Worm (Caenorhabditis elegans): ENCODE measurements around the gene sta-2.

sta-2 gene

DNA sequence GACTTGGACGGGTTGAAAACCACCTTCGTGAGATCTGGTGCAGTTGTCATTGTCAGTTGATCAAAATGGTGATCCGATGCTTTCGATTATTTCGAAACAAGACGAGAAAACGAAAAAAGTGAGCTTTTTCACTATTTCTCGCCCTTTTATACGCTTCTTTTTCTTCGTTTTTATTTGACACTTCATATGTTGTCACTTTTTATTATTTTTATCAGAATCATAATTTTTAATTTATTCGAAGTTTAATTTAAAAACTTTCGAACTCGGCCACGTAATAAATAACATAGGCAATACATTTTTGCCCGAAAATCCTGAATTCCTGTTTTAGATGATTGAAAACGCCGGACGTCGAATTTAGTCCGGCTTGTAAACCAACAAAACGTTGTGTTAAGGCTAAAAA is 13.5 kb downstream of the sta-2 start, which contains the start of gene F58E6.5:
Gene F58E6.5, minus strand, starts transcription at position 101 of the 400 bp plus-strand sequence.
- TF ChIP-seq nhr-76 (tag; optimal IDR thresholded peaks at IDR 0.05) = no peak
- no peak for TF ChIP-seq fos-1 (tag; optimal IDR thresholded peaks at IDR 0.05)
- no peak for TF ChIP-seq pqm-1 (tag; optimal IDR thresholded peaks at IDR 0.05)
- no peak for TF ChIP-seq skn-1 (tag; optimal IDR thresholded peaks at IDR 0.05)
- TF ChIP-seq ztf-4 (tag; optimal IDR thresholded peaks at IDR 0.05) = no peak
- TF ChIP-seq nhr-237 (tag; optimal IDR thresholded peaks at IDR 0.05) = no peak
- TF ChIP-seq daf-12 (tag; optimal IDR thresholded peaks at IDR 0.05) = no peak
- TF ChIP-seq ceh-28 (tag; optimal IDR thresholded peaks at IDR 0.05) = no peak
- TF ChIP-seq ceh-82 (tag; optimal IDR thresholded peaks at IDR 0.05) = no peak
- TF ChIP-seq egl-27 (tag; optimal IDR thresholded peaks at IDR 0.05) = no peak
- TF ChIP-seq lsy-12 (tag; optimal IDR thresholded peaks at IDR 0.05) = no peak
- TF ChIP-seq ceh-16 (tag; optimal IDR thresholded peaks at IDR 0.05) = no peak
- TF ChIP-seq nhr-12 (tag; optimal IDR thresholded peaks at IDR 0.05) = no peak
- no peak for TF ChIP-seq eor-1 (tag; optimal IDR thresholded peaks at IDR 0.05)
- TF ChIP-seq nhr-67 (tag; optimal IDR thresholded peaks at IDR 0.05) = no peak
- no peak for TF ChIP-seq ceh-9 (tag; optimal IDR thresholded peaks at IDR 0.05)
- no peak for TF ChIP-seq tbx-2 (tag; optimal IDR thresholded peaks at IDR 0.05)
- TF ChIP-seq nfya-1 (tag; optimal IDR thresholded peaks at IDR 0.05; ENCODE audit: insufficient read depth) = no peak
- TF ChIP-seq fkh-2 (tag; optimal IDR thresholded peaks at IDR 0.05) = no peak
- TF ChIP-seq zag-1 (tag; optimal IDR thresholded peaks at IDR 0.05) = no peak

DNA sequence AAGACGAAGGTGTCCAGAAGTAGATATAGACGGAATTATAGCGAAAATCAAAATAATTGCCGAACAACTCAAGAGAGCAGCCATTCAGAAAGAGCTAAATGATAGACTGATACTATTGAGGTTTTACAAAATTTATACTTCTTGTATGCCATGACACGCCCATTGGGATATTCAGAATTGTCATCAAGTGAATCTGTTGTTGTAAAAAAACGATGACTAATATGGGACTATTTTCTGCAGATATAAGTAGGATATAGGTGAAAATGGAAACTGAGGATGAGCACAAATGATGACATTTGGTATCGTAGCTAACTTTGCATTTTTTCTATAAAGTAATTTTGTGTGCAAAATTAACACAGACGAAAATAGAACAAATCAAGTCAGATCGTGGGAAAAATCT is 14.7 kb downstream of the sta-2 start, which contains the start of gene F58E6.8:
Gene F58E6.8, minus strand, starts transcription at position 101 of the 400 bp plus-strand sequence.
- no peak for TF ChIP-seq sea-2 (GFP tag; optimal IDR thresholded peaks at IDR 0.05)
- no peak for TF ChIP-seq nhr-76 (tag; optimal IDR thresholded peaks at IDR 0.05)
- no peak for TF ChIP-seq elt-3 (tag; optimal IDR thresholded peaks at IDR 0.05)
- no peak for TF ChIP-seq unc-39 (tag; optimal IDR thresholded peaks at IDR 0.05)
- no peak for TF ChIP-seq nhr-28 (tag; optimal IDR thresholded peaks at IDR 0.05)
- TF ChIP-seq ztf-4 (tag; optimal IDR thresholded peaks at IDR 0.05) = no peak
- no peak for TF ChIP-seq nhr-11 (tag; optimal IDR thresholded peaks at IDR 0.05)
- no peak for TF ChIP-seq lsy-12 (tag; optimal IDR thresholded peaks at IDR 0.05)
- TF ChIP-seq mdl-1 (tag; optimal IDR thresholded peaks at IDR 0.05) = no peak
- no peak for TF ChIP-seq elt-1 (tag; optimal IDR thresholded peaks at IDR 0.05)
- no peak for TF ChIP-seq nhr-23 (tag; optimal IDR thresholded peaks at IDR 0.05)
- TF ChIP-seq jun-1 (tag; optimal IDR thresholded peaks at IDR 0.05) = no peak
- TF ChIP-seq eor-1 (tag; optimal IDR thresholded peaks at IDR 0.05) = no peak
- no peak for TF ChIP-seq nhr-67 (tag; optimal IDR thresholded peaks at IDR 0.05)
- TF ChIP-seq daf-12 (tag; optimal IDR thresholded peaks at IDR 0.05) = no peak
- no peak for TF ChIP-seq aly-2 (tag; optimal IDR thresholded peaks at IDR 0.05)

DNA sequence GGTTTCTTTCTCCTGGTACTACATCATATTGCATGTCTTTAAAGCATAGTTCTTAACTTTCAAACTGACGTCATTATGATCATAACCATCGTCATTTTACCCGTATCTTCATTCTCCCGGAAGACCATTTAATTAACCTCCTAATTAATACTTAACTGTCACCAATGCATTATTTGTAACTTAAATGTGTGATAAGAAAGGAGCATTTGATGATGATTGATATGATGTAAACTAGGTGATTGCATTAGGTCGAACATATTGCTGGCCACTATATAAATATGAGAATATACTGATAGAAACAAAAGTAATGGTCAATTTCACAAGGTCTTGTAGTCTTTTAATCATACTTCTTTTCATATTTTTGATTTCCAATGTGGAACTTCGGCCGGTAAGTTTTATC is 15.2 kb downstream of the sta-2 start, which contains the start of gene hrg-3:
Gene hrg-3, plus strand, starts transcription at position 227 of the 400 bp plus-strand sequence.
- TF ChIP-seq nhr-28 (tag; optimal IDR thresholded peaks at IDR 0.05) (no peak), nhr-43 (tag; optimal IDR thresholded peaks at IDR 0.05; ENCODE audit: poor library complexity, severe bottlenecking) (no peak), egl-5 (tag; optimal IDR thresholded peaks at IDR 0.05) (no peak), fos-1 (tag; optimal IDR thresholded peaks at IDR 0.05) (no peak), ama-1 (optimal IDR thresholded peaks at IDR 0.05) (no peak), nfya-1 (tag; optimal IDR thresholded peaks at IDR 0.05; ENCODE audit: insufficient read depth) (no peak), fkh-10 (GFP tag; optimal IDR thresholded peaks at IDR 0.05) (no peak), elt-2 (tag; optimal IDR thresholded peaks at IDR 0.05) (peak; percentile 85)

DNA sequence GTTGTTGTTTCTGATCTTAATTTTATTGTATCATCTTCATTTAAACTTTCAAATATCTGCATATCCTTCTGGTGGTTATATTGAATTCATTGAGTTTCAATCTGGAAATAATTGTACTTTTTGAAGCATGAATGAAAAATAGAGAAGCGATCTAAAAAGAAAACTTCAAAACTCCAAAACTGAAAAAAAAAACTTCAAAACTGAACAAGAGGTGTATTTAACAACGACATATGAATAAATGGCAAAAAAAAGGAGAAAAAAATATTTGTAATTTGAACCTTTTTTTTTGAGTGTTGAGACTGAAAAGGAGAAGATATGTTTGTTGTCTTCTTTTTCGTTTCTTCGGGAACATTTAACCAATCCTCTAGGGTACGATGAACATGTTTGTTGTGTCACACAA is 16.9 kb downstream of the sta-2 start, which contains the start of gene F58E6.11:
Gene F58E6.11, minus strand, starts transcription at position 101 of the 400 bp plus-strand sequence.
- TF ChIP-seq elt-1 (tag; optimal IDR thresholded peaks at IDR 0.05) (no peak), nhr-237 (tag; optimal IDR thresholded peaks at IDR 0.05) (no peak), nhr-77 (tag; optimal IDR thresholded peaks at IDR 0.05) (no peak)

DNA sequence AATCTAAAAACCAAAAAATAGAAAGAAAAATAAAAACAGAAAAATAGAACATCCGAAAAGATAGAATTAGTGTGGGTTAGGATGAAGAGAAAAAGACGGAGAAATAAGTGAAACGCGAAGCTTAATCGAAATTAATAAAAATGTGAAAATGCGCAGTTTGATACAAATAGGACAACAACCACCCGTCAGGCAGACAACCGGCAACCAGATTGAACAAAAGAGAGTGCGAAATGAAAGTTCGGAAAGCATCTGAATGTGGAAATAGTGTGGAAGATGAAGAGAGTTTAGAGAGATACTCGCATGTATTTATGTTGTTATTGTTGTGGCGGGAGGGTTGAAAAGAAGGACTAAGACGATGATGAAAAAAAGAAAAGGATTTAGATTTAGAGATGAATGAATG is 17.4 kb downstream of the sta-2 start:
- peak; percentile 25 for TF ChIP-seq nhr-23 (tag; optimal IDR thresholded peaks at IDR 0.05)
- TF ChIP-seq elt-3 (tag; optimal IDR thresholded peaks at IDR 0.05) = no peak
- TF ChIP-seq fkh-2 (tag; optimal IDR thresholded peaks at IDR 0.05) = no peak
- no peak for TF ChIP-seq mdl-1 (tag; optimal IDR thresholded peaks at IDR 0.05)
- no peak for TF ChIP-seq aly-2 (tag; optimal IDR thresholded peaks at IDR 0.05)
